Fruit fly (Drosophila melanogaster) whole organism, embryonic: ENCODE data around the gene srl.
A peak's percentile ranks its signal among the peaks of the same experiment; 100 is the strongest.

ENCODE experiments used
- Asciz ChIP-seq: fragments of 200-800 bp; sonication (Bioruptor generic); optimal IDR thresholded peaks from 2 replicates; lab custom pipeline; 2017; ENCODE audit warnings: missing biosample characterization, mild to moderate bottlenecking, missing genetic modification characterization, missing genetic modification reagents
- Atf6 ChIP-seq: fragments of 200-800 bp; sonication (Bioruptor generic); IDR thresholded peaks from 2 replicates; pipeline ENCODE4 v1.3.6; 2022; ENCODE audit warnings: missing biosample characterization, missing genetic modification characterization
- CG10462 ChIP-seq: fragments of 200-800 bp; sonication (Bioruptor generic); optimal IDR thresholded peaks from 2 replicates; lab custom pipeline; 2016; ENCODE audit warnings: missing biosample characterization, missing genetic modification characterization
- CG11504 ChIP-seq: fragments of 200-800 bp; sonication (Bioruptor generic); optimal IDR thresholded peaks from 3 replicates; lab custom pipeline; 2019; ENCODE audit warnings: missing biosample characterization, mild to moderate bottlenecking, missing genetic modification characterization, moderate library complexity
- CG11696 ChIP-seq: fragments of 200-800 bp; sonication (Bioruptor generic); IDR thresholded peaks from 2 replicates; pipeline ENCODE4 v1.3.6; 2022; ENCODE audit warnings: missing biosample characterization, missing genetic modification characterization
- CG12299 ChIP-seq: fragments of 200-800 bp; sonication (Bioruptor generic); optimal IDR thresholded peaks from 2 replicates; lab custom pipeline; 2018; ENCODE audit warnings: missing biosample characterization, mild to moderate bottlenecking, missing genetic modification characterization
- CG14014 ChIP-seq: fragments of 200-800 bp; sonication (Bioruptor generic); IDR thresholded peaks from 2 replicates; pipeline ENCODE4 v1.3.6; 2022; ENCODE audit warnings: missing biosample characterization, missing genetic modification characterization
- CG15514 ChIP-seq: fragments of 200-800 bp; sonication (Bioruptor generic); optimal IDR thresholded peaks from 3 replicates; lab custom pipeline; 2017; ENCODE audit warnings: missing biosample characterization, missing genetic modification characterization, mild to moderate bottlenecking, moderate library complexity, missing genetic modification reagents
- CG1832 ChIP-seq: fragments of 200-800 bp; sonication (Bioruptor generic); optimal IDR thresholded peaks from 2 replicates; lab custom pipeline; 2017; ENCODE audit warnings: missing biosample characterization, mild to moderate bottlenecking, missing genetic modification characterization, inconsistent platforms
- CG18476 ChIP-seq: fragments of 200-800 bp; sonication (Bioruptor generic); optimal IDR thresholded peaks from 2 replicates; lab custom pipeline; 2016; ENCODE audit warnings: missing biosample characterization, mild to moderate bottlenecking, missing genetic modification characterization
- CG18599 ChIP-seq: fragments of 200-800 bp; sonication (Bioruptor generic); optimal IDR thresholded peaks from 3 replicates; lab custom pipeline; 2017; ENCODE audit warnings: missing biosample characterization, missing genetic modification characterization, mild to moderate bottlenecking, moderate library complexity, missing genetic modification reagents
- CG18619 ChIP-seq: fragments of 200-800 bp; sonication (Bioruptor generic); optimal IDR thresholded peaks from 3 replicates; lab custom pipeline; 2017; ENCODE audit warnings: missing biosample characterization, mild to moderate bottlenecking, missing genetic modification characterization
- CG30403 ChIP-seq: fragments of 200-800 bp; sonication (Bioruptor generic); optimal IDR thresholded peaks from 3 replicates; lab custom pipeline; 2016; ENCODE audit warnings: missing biosample characterization, missing genetic modification characterization
- CG32532 ChIP-seq: fragments of 200-800 bp; sonication (Bioruptor generic); IDR thresholded peaks from 2 replicates; pipeline ENCODE4 v1.3.6; 2022; ENCODE audit warnings: missing biosample characterization, missing genetic modification characterization
- CG3281 ChIP-seq: fragments of 200-800 bp; sonication (Bioruptor generic); optimal IDR thresholded peaks from 3 replicates; lab custom pipeline; 2017; ENCODE audit warnings: missing biosample characterization, mild to moderate bottlenecking, missing genetic modification characterization
- CG33213 ChIP-seq: fragments of 200-800 bp; sonication (Bioruptor generic); optimal IDR thresholded peaks from 3 replicates; lab custom pipeline; 2016; ENCODE audit warnings: missing biosample characterization, missing genetic modification characterization
- CG5953 ChIP-seq: fragments of 200-800 bp; sonication (Bioruptor generic); IDR thresholded peaks from 2 replicates; pipeline ENCODE4 v1.3.6; 2022; ENCODE audit warnings: missing biosample characterization, missing genetic modification characterization
- CG6765 ChIP-seq: fragments of 200-800 bp; sonication (Bioruptor generic); optimal IDR thresholded peaks from 3 replicates; lab custom pipeline; 2017; ENCODE audit warnings: missing biosample characterization, mild to moderate bottlenecking, missing genetic modification characterization
- CG6813 ChIP-seq: fragments of 200-800 bp; sonication (Bioruptor generic); optimal IDR thresholded peaks from 2 replicates; lab custom pipeline; 2017; ENCODE audit warnings: missing biosample characterization, missing genetic modification characterization, mild to moderate bottlenecking, moderate library complexity, missing genetic modification reagents
- CG7357 ChIP-seq: fragments of 200-800 bp; sonication (Bioruptor generic); IDR thresholded peaks from 3 replicates; pipeline ENCODE4 v1.3.6; 2022; ENCODE audit warnings: missing biosample characterization, missing genetic modification characterization
- CG7556 ChIP-seq: fragments of 200-800 bp; sonication (Bioruptor generic); optimal IDR thresholded peaks from 2 replicates; lab custom pipeline; 2017; ENCODE audit warnings: missing biosample characterization, mild to moderate bottlenecking, missing genetic modification characterization
- CG9876 ChIP-seq: fragments of 200-800 bp; sonication (Bioruptor generic); optimal IDR thresholded peaks from 2 replicates; lab custom pipeline; 2016; ENCODE audit warnings: missing biosample characterization, missing genetic modification characterization
- E2f2 ChIP-seq: fragments of 200-800 bp; sonication (Bioruptor generic); IDR thresholded peaks from 2 replicates; pipeline ENCODE4 v1.3.6; 2022; ENCODE audit warnings: missing biosample characterization, missing genetic modification characterization
- ERR ChIP-seq: fragments of 200-800 bp; sonication (Bioruptor generic); optimal IDR thresholded peaks from 2 replicates; lab custom pipeline; 2016; ENCODE audit warnings: missing biosample characterization, missing genetic modification characterization
- Fer3 ChIP-seq: fragments of 200-800 bp; sonication (Bioruptor generic); optimal IDR thresholded peaks from 2 replicates; lab custom pipeline; 2018; ENCODE audit warnings: missing biosample characterization, mild to moderate bottlenecking, missing genetic modification characterization, moderate library complexity
- Mad ChIP-seq: fragments of 200-800 bp; sonication (Bioruptor generic); optimal IDR thresholded peaks from 2 replicates; lab custom pipeline; 2016; ENCODE audit warnings: missing biosample characterization, missing genetic modification characterization
- Max ChIP-seq: fragments of 200-800 bp; sonication (Bioruptor generic); optimal IDR thresholded peaks from 2 replicates; lab custom pipeline; 2016; ENCODE audit warnings: missing biosample characterization, mild to moderate bottlenecking, missing genetic modification characterization
- Poxn ChIP-seq: fragments of 200-800 bp; sonication (Bioruptor generic); IDR thresholded peaks from 2 replicates; pipeline ENCODE4 v1.3.6; 2022; ENCODE audit warnings: missing biosample characterization, missing genetic modification characterization
- Sry-β ChIP-seq: fragments of 200-800 bp; sonication (Bioruptor generic); optimal IDR thresholded peaks from 2 replicates; lab custom pipeline; 2018; ENCODE audit warnings: missing biosample characterization, mild to moderate bottlenecking, missing genetic modification characterization, moderate library complexity
- TFAM ChIP-seq: fragments of 200-800 bp; sonication (Bioruptor generic); optimal IDR thresholded peaks from 2 replicates; lab custom pipeline; 2017; ENCODE audit warnings: missing biosample characterization, missing genetic modification characterization, inconsistent platforms
- Trl ChIP-seq, 3 experiments: fragments of >200 bp in 2 of 3; fragments of 200-800 bp in 1 of 3; sonication (Bioruptor generic) in 1 of 3; optimal IDR thresholded peaks; 2 replicates in 1 of 3; 3 replicates in 2 of 3; lab custom pipeline; 2016 to 2017; ENCODE audit warnings: missing biosample characterization in 1 of 3, missing genetic modification characterization in 1 of 3
- ara ChIP-seq: fragments of 200-800 bp; sonication (Bioruptor generic); IDR thresholded peaks from 2 replicates; pipeline ENCODE4 v1.3.6; 2022; ENCODE audit warnings: missing biosample characterization, missing genetic modification characterization
- ash1 ChIP-seq: fragments of 200-800 bp; sonication (Bioruptor generic); optimal IDR thresholded peaks from 2 replicates; lab custom pipeline; 2018; ENCODE audit warnings: missing biosample characterization, mild to moderate bottlenecking, missing genetic modification characterization
- br ChIP-seq: fragments of >200 bp; optimal IDR thresholded peaks from 2 replicates; lab custom pipeline; 2017
- ci ChIP-seq: fragments of 200-800 bp; sonication (Bioruptor generic); IDR thresholded peaks from 3 replicates; pipeline ENCODE4 v1.3.6; 2022; ENCODE audit warnings: missing biosample characterization, missing genetic modification characterization
- crol ChIP-seq: fragments of 200-800 bp; sonication (Bioruptor generic); IDR thresholded peaks from 2 replicates; pipeline ENCODE4 v1.3.6; 2022; ENCODE audit warnings: missing biosample characterization, missing genetic modification characterization
- dan ChIP-seq: fragments of 200-800 bp; sonication (Bioruptor generic); IDR thresholded peaks from 2 replicates; pipeline ENCODE4 v1.3.6; 2022; ENCODE audit warnings: missing biosample characterization, missing genetic modification characterization
- ham ChIP-seq: fragments of 200-800 bp; sonication (Bioruptor generic); IDR thresholded peaks from 2 replicates; pipeline ENCODE4 v1.3.6; 2022; ENCODE audit warnings: missing biosample characterization, missing genetic modification characterization
- lov ChIP-seq, 2 experiments: fragments of 200-800 bp in 1 of 2; fragments of >200 bp in 1 of 2; sonication (Bioruptor generic) in 1 of 2; IDR thresholded peaks in 1 of 2; optimal IDR thresholded peaks in 1 of 2; 2 replicates in 1 of 2; 3 replicates in 1 of 2; pipeline versions ENCODE4 v1.3.6 to Lab custom; 2017 to 2022; ENCODE audit warnings: missing biosample characterization in 1 of 2, missing genetic modification characterization in 1 of 2
- nau ChIP-seq: fragments of 200-800 bp; sonication (Bioruptor generic); optimal IDR thresholded peaks from 3 replicates; lab custom pipeline; 2017; ENCODE audit warnings: missing biosample characterization, mild to moderate bottlenecking, missing genetic modification characterization, missing genetic modification reagents
- odd ChIP-seq: fragments of 200-800 bp; sonication (Bioruptor generic); optimal IDR thresholded peaks from 2 replicates; lab custom pipeline; 2017; ENCODE audit warnings: missing biosample characterization, mild to moderate bottlenecking, missing genetic modification characterization
- pho ChIP-seq: fragments of 200-800 bp; sonication (Bioruptor generic); optimal IDR thresholded peaks from 2 replicates; lab custom pipeline; 2016; ENCODE audit warnings: missing biosample characterization, missing genetic modification characterization
- repo ChIP-seq: fragments of 200-800 bp; sonication (Bioruptor generic); optimal IDR thresholded peaks from 2 replicates; lab custom pipeline; 2016; ENCODE audit warnings: missing biosample characterization, missing genetic modification characterization
- sima ChIP-seq: fragments of 200-800 bp; sonication (Bioruptor generic); optimal IDR thresholded peaks from 2 replicates; lab custom pipeline; 2016; ENCODE audit warnings: missing biosample characterization, missing genetic modification characterization
- sisA ChIP-seq: fragments of 200-800 bp; sonication (Bioruptor generic); IDR thresholded peaks from 2 replicates; pipeline ENCODE4 v1.3.6; 2022; ENCODE audit warnings: missing biosample characterization, missing genetic modification characterization
- sug ChIP-seq: fragments of 200-800 bp; optimal IDR thresholded peaks from 2 replicates; lab custom pipeline; 2019; ENCODE audit warnings: missing biosample characterization, mild to moderate bottlenecking, missing genetic modification characterization, moderate library complexity
- unc-4 ChIP-seq: fragments of 200-800 bp; sonication (Bioruptor generic); IDR thresholded peaks from 2 replicates; pipeline ENCODE4 v1.3.6; 2022; ENCODE audit warnings: missing biosample characterization, missing genetic modification characterization; ENCODE audit not compliant: partially characterized antibody
- unpg ChIP-seq: fragments of 200-800 bp; sonication (Bioruptor generic); optimal IDR thresholded peaks from 3 replicates; lab custom pipeline; 2018; ENCODE audit warnings: missing biosample characterization, mild to moderate bottlenecking, missing genetic modification characterization, moderate library complexity
- usp ChIP-seq: fragments of >200 bp; optimal IDR thresholded peaks from 2 replicates; lab custom pipeline; 2017; ENCODE audit warnings: missing biosample characterization, missing genetic modification characterization

The srl gene

dm6 chr3R:4402884-4403705 lies 26.0 kb downstream of the srl start, which contains the start of gene lost (continued):
- TF ChIP-seq Atf6 (GFP tag; lab: Robert Waterston, UW): no peak
- no peak for TF ChIP-seq br (lab: Kevin White, UChicago)
- TF ChIP-seq Max (GFP tag; lab: Kevin White, UChicago): peak; percentile 47
- peak; percentile 51; the same call in 1 of the 3 replicates for TF ChIP-seq ci
- TF ChIP-seq CG7357 (GFP tag; lab: Robert Waterston, UW): peak; percentile 66
- TF ChIP-seq nau (GFP tag; lab: Kevin White, UChicago): no peak
- TF ChIP-seq Poxn: no peak
- TF ChIP-seq CG33213 (GFP tag; lab: Kevin White, UChicago): peak; percentile 39
- no peak for TF ChIP-seq CG12299
- no peak for TF ChIP-seq CG6765 (GFP tag; lab: Kevin White, UChicago)
- TF ChIP-seq crol: peak; percentile 71
- peak; percentile 72 for TF ChIP-seq E2f2 (GFP tag; lab: Robert Waterston, UW)
- peak; percentile 33 for TF ChIP-seq CG3281 (GFP tag; lab: Kevin White, UChicago)
- TF ChIP-seq sisA (GFP tag; lab: Robert Waterston, UW): no peak
- no peak for TF ChIP-seq CG5953 (GFP tag; lab: Robert Waterston, UW)
- TF ChIP-seq sima (GFP tag; lab: Kevin White, UChicago): no peak
- TF ChIP-seq usp (GFP tag; lab: Kevin White, UChicago): no peak
- no peak for TF ChIP-seq Asciz (GFP tag; lab: Kevin White, UChicago)
- no peak for TF ChIP-seq CG7556 (GFP tag; lab: Kevin White, UChicago)
- no peak for TF ChIP-seq ham (GFP tag; lab: Robert Waterston, UW)
- no peak for TF ChIP-seq ERR
- TF ChIP-seq Fer3 (tag; lab: Kevin White, UChicago): peak; percentile 41
- TF ChIP-seq CG18599 (GFP tag; lab: Kevin White, UChicago): peak; percentile 15
- no peak for TF ChIP-seq CG14014 (GFP tag; lab: Robert Waterston, UW)
- TF ChIP-seq CG15514 (GFP tag; lab: Kevin White, UChicago): peak; percentile 75
- no peak for TF ChIP-seq odd (GFP tag; lab: Kevin White, UChicago)
- TF ChIP-seq CG1832 (GFP tag; lab: Kevin White, UChicago): no peak
- no peak for TF ChIP-seq CG11504 (tag; lab: Kevin White, UChicago)
- peak; percentile 69 for TF ChIP-seq CG32532 (GFP tag; lab: Robert Waterston, UW)
- TF ChIP-seq CG9876 (GFP tag; lab: Kevin White, UChicago): no peak
- TF ChIP-seq pho (GFP tag; lab: Kevin White, UChicago): peak; percentile 45
- TF ChIP-seq CG6813 (GFP tag; lab: Kevin White, UChicago): no peak
- no peak for TF ChIP-seq CG18619 (GFP tag; lab: Kevin White, UChicago)
- TF ChIP-seq unpg: no peak
- TF ChIP-seq sug (tag; lab: Kevin White, UChicago): peak; percentile 53
- no peak for TF ChIP-seq CG30403 (GFP tag; lab: Kevin White, UChicago)
- peak; percentile 84 for TF ChIP-seq Sry-β (GFP tag; lab: Kevin White, UChicago)
- TF ChIP-seq ara (GFP tag; lab: Robert Waterston, UW): peak; percentile 51; the same call in 1 of the 2 replicates
- no peak for TF ChIP-seq repo
- TF ChIP-seq CG18476 (GFP tag; lab: Kevin White, UChicago): no peak
- TF ChIP-seq ash1: no peak
- no peak for TF ChIP-seq dan (GFP tag; lab: Robert Waterston, UW)
- peak; percentile 97 for TF ChIP-seq unc-4
- TF ChIP-seq CG10462 (GFP tag; lab: Kevin White, UChicago): no peak
- TF ChIP-seq TFAM (GFP tag; lab: Kevin White, UChicago): no peak
- no peak for TF ChIP-seq lov (optimal IDR thresholded peaks at IDR 0.05; lab: Kevin White, UChicago)
- no peak for TF ChIP-seq lov (GFP tag; IDR thresholded peaks at IDR 0.05; lab: Robert Waterston, UW)
- TF ChIP-seq CG11696 (GFP tag; lab: Robert Waterston, UW): no peak
- TF ChIP-seq Trl (optimal IDR thresholded peaks at IDR 0.05; lab: Kevin White, UChicago): peak in 1 of 2 experiments; percentile 20
- TF ChIP-seq Trl (GFP tag; optimal IDR thresholded peaks at IDR 0.05; lab: Kevin White, UChicago): no peak
- TF ChIP-seq Mad: no peak
